Fruit fly (Drosophila melanogaster): ENCODE data around the gene CG33301.

Gene CG33301

DNA sequence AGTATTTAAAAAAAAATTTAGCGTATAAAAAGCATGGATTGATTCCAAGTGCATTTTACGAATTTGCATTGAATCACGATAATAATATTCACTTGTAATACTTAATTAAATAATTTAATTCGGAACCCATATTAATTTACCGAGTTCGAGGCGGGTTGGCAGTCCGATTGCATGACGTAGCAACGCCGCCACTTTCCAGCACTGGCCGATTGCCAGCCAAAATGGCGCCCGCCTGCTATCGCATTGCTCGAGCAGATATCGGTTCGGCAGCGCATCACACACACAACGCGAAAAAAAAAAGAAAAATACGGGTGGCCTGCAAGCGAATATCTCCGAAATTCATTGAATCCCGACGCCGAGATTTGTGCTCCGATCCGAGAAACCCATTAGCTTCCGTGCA, 45.8 kb upstream of the CG33301 start, which contains the start of gene Ndf (continued):
- TF ChIP-seq MTF-1 (GFP tag; optimal IDR thresholded peaks at IDR 0.05; ENCODE audit: borderline replicate concordance) (peak; percentile 31), CG8359 (GFP tag; optimal IDR thresholded peaks at IDR 0.05; ENCODE audit: borderline replicate concordance) (no peak), pros (GFP tag; optimal IDR thresholded peaks at IDR 0.05) (no peak), CG5180 (GFP tag; optimal IDR thresholded peaks at IDR 0.05) (no peak), Lhr (GFP tag; optimal IDR thresholded peaks at IDR 0.05) (peak; percentile 65), dmrt11E (tag; optimal IDR thresholded peaks at IDR 0.05) (peak; percentile 48), bowl (GFP tag; IDR thresholded peaks at IDR 0.05) (no peak), dan (GFP tag; IDR thresholded peaks at IDR 0.05) (no peak), Ada2b (GFP tag; IDR thresholded peaks at IDR 0.05) (peak; percentile 42; the same call in 1 of the 2 replicates), tgo (GFP tag; IDR thresholded peaks at IDR 0.05) (peak; percentile 58), CG4360 (GFP tag; IDR thresholded peaks at IDR 0.05) (0 out of 2 replicates have a peak, but pooled peaks have one; percentile 12), GATAe (GFP tag; conservative IDR thresholded peaks at IDR 0.05) (peak; percentile 28; the same call in 1 of the 2 replicates), ci (GFP tag; IDR thresholded peaks at IDR 0.05) (peak; percentile 88), zf30C (GFP tag; optimal IDR thresholded peaks at IDR 0.05) (peak; percentile 37), ind (GFP tag; optimal IDR thresholded peaks at IDR 0.05) (peak; percentile 66), CG6791 (GFP tag; IDR thresholded peaks at IDR 0.05; ENCODE audit: partially characterized antibody) (peak; percentile 83), unpg (GFP tag; optimal IDR thresholded peaks at IDR 0.05) (peak; percentile 39), amos (GFP tag; IDR thresholded peaks at IDR 0.05; ENCODE audit: partially characterized antibody) (peak; percentile 85), Dp (GFP tag; optimal IDR thresholded peaks at IDR 0.05) (peak; percentile 48), Jarid2 (GFP tag; optimal IDR thresholded peaks at IDR 0.05) (no peak), CG7745 (tag; optimal IDR thresholded peaks at IDR 0.05) (peak; percentile 28), crp (GFP tag; optimal IDR thresholded peaks at IDR 0.05) (peak in 1 of 2 experiments; percentile 16), CG14050 (GFP tag; IDR thresholded peaks at IDR 0.05) (peak; percentile 48; the same call in 2 of the 3 replicates), CG32532 (GFP tag; IDR thresholded peaks at IDR 0.05) (peak; percentile 83), insv (GFP tag; optimal IDR thresholded peaks at IDR 0.05) (no peak), yki (optimal IDR thresholded peaks at IDR 0.05) (no peak), CG15073 (GFP tag; optimal IDR thresholded peaks at IDR 0.05) (no peak), CG1832 (GFP tag; optimal IDR thresholded peaks at IDR 0.05) (no peak), CG7357 (GFP tag; IDR thresholded peaks at IDR 0.05) (no peak), CG10431 (GFP tag; optimal IDR thresholded peaks at IDR 0.05) (peak; percentile 0), dmrt99B (tag; optimal IDR thresholded peaks at IDR 0.05) (peak; percentile 43), CG18262 (tag; optimal IDR thresholded peaks at IDR 0.05) (peak; percentile 54), Camta (GFP tag; optimal IDR thresholded peaks at IDR 0.05) (peak; percentile 47), CG9876 (GFP tag; optimal IDR thresholded peaks at IDR 0.05) (peak; percentile 32), CG12769 (tag; optimal IDR thresholded peaks at IDR 0.05) (no peak), CG2116 (GFP tag; optimal IDR thresholded peaks at IDR 0.05) (peak; percentile 77), CG10321 (GFP tag; IDR thresholded peaks at IDR 0.05) (no peak), CG6272 (GFP tag; IDR thresholded peaks at IDR 0.05) (peak; percentile 59), CG2120 (GFP tag; optimal IDR thresholded peaks at IDR 0.05) (peak; percentile 77), CG34224 (GFP tag; IDR thresholded peaks at IDR 0.05; ENCODE audit: partially characterized antibody) (peak; percentile 71), CG2129 (GFP tag; IDR thresholded peaks at IDR 0.05; ENCODE audit: partially characterized antibody) (peak; percentile 41), Xbp1 (GFP tag; optimal IDR thresholded peaks at IDR 0.05) (peak; percentile 78), CG8388 (GFP tag; optimal IDR thresholded peaks at IDR 0.05) (peak; percentile 25), HmgZ (tag; optimal IDR thresholded peaks at IDR 0.05) (peak; percentile 79), CG18599 (GFP tag; optimal IDR thresholded peaks at IDR 0.05) (no peak), CG7928 (GFP tag; optimal IDR thresholded peaks at IDR 0.05) (no peak), stc (GFP tag; IDR thresholded peaks at IDR 0.05) (peak; percentile 39; the same call in 1 of the 2 replicates), Ptx1 (GFP tag; IDR thresholded peaks at IDR 0.05) (peak; percentile 60), hbn (GFP tag; IDR thresholded peaks at IDR 0.05; ENCODE audit: partially characterized antibody) (peak; percentile 74)

Data from whole organism, embryonic.